Worm (Caenorhabditis elegans): ENCODE results near the gene abf-5.

ce11 chrX:12790036-12790435, 2.6 kb upstream of the abf-5 start, which contains the start of gene str-123:
- TF ChIP-seq Y116A8C.19 (tag; optimal IDR thresholded peaks at IDR 0.05; ENCODE audit: borderline replicate concordance) = no peak
- no peak for TF ChIP-seq unc-62 (GFP tag; optimal IDR thresholded peaks at IDR 0.05)
- TF ChIP-seq mep-1 (tag; optimal IDR thresholded peaks at IDR 0.05) = no peak
- TF ChIP-seq dpl-1 (GFP tag; optimal IDR thresholded peaks at IDR 0.05) = no peak
- TF ChIP-seq pqm-1 (tag; optimal IDR thresholded peaks at IDR 0.05) = no peak
